Fruit fly (Drosophila melanogaster) whole organism, prepupa: ENCODE results near the gene Arp1.

Source experiments
- Blimp-1 ChIP-seq: fragments of 200-800 bp; sonication (Bioruptor generic); optimal IDR thresholded peaks from 3 replicates; lab custom pipeline; 2017; ENCODE audit warnings: missing biosample characterization, missing genetic modification characterization, mild to moderate bottlenecking, moderate library complexity, missing genetic modification reagents
- CG10669 ChIP-seq: fragments of 200-800 bp; sonication (Bioruptor generic); optimal IDR thresholded peaks from 3 replicates; lab custom pipeline; 2018; ENCODE audit warnings: missing biosample characterization, mild to moderate bottlenecking, missing genetic modification characterization, moderate library complexity
- CG15336 ChIP-seq: fragments of 200-800 bp; sonication (Bioruptor generic); IDR thresholded peaks from 2 replicates; pipeline ENCODE4 v1.3.6; 2022; ENCODE audit warnings: missing biosample characterization, missing genetic modification characterization
- CG8319 ChIP-seq: fragments of 200-800 bp; sonication (Bioruptor generic); optimal IDR thresholded peaks from 3 replicates; lab custom pipeline; 2016; ENCODE audit warnings: missing biosample characterization, missing genetic modification characterization
- Ets21C ChIP-seq: fragments of 200-800 bp; sonication (Bioruptor generic); optimal IDR thresholded peaks from 3 replicates; lab custom pipeline; 2016; ENCODE audit warnings: missing biosample characterization, missing genetic modification characterization
- Ets96B ChIP-seq: fragments of 200-800 bp; optimal IDR thresholded peaks from 2 replicates; lab custom pipeline; 2019; ENCODE audit warnings: missing biosample characterization, mild to moderate bottlenecking, missing genetic modification characterization, moderate library complexity
- Gug ChIP-seq: fragments of 200-800 bp; sonication (Bioruptor generic); IDR thresholded peaks from 2 replicates; pipeline ENCODE4 v1.3.6; 2022; ENCODE audit warnings: missing biosample characterization, missing genetic modification characterization

dm6 chr3R:12715253-12715652 is 23.7 kb downstream of the Arp1 start:
- TF ChIP-seq CG10669 (GFP tag; lab: Kevin White, UChicago) (no peak), Gug (GFP tag; lab: Robert Waterston, UW) (no peak), Ets21C (GFP tag; lab: Kevin White, UChicago) (no peak), CG15336 (no peak), Blimp-1 (GFP tag; lab: Kevin White, UChicago) (no peak), Ets96B (no peak), CG8319 (no peak)
